Worm (Caenorhabditis elegans) whole organism, L1 larva: Measurements from ENCODE around the gene lin-39.

Experiments used
- C04F5.9 ChIP-seq: sonication (generic microtip); optimal IDR thresholded peaks from 2 replicates; lab custom pipeline; 2016; ENCODE audit warnings: missing genetic modification characterization, missing compliant biosample characterization
- C16A3.4 ChIP-seq: fragments of 150-350 bp; optimal IDR thresholded peaks from 2 replicates; lab custom pipeline; 2014; ENCODE audit warnings: missing biosample characterization, missing genetic modification characterization
- C34B4.2 ChIP-seq: sonication (generic microtip); optimal IDR thresholded peaks from 2 replicates; lab custom pipeline; 2017; ENCODE audit warnings: mild to moderate bottlenecking, missing genetic modification characterization, missing compliant biosample characterization
- Y116A8C.19 ChIP-seq: sonication (generic microtip); optimal IDR thresholded peaks from 2 replicates; lab custom pipeline; 2016; ENCODE audit warnings: missing compliant biosample characterization, missing genetic modification characterization, borderline replicate concordance
- aly-2 ChIP-seq: fragments of 150-350 bp; optimal IDR thresholded peaks from 2 replicates; lab custom pipeline; 2014; ENCODE audit warnings: missing biosample characterization, missing genetic modification characterization
- ama-1 ChIP-seq: fragments of 150-350 bp; optimal IDR thresholded peaks from 2 replicates; lab custom pipeline; 2014
- blmp-1 ChIP-seq: fragments of 150-350 bp; optimal IDR thresholded peaks from 2 replicates; lab custom pipeline; 2014; ENCODE audit warnings: missing biosample characterization, missing genetic modification characterization
- ceh-63 ChIP-seq: fragments of 200-800 bp; sonication (Bioruptor generic); optimal IDR thresholded peaks from 2 replicates; lab custom pipeline; 2018; ENCODE audit warnings: mild to moderate bottlenecking, missing genetic modification characterization, missing compliant biosample characterization
- ceh-90 ChIP-seq: sonication (generic microtip); optimal IDR thresholded peaks from 2 replicates; lab custom pipeline; 2016; ENCODE audit warnings: missing genetic modification characterization, missing compliant biosample characterization
- dpl-1 ChIP-seq, 3 experiments: fragments of 150-350 bp in 2 of 3; sonication (generic microtip) in 1 of 3; optimal IDR thresholded peaks; 2 replicates each; lab custom pipeline; 2014 to 2017; ENCODE audit warnings: missing biosample characterization in 3 of 3, missing genetic modification characterization in 3 of 3, missing genetic modification reagents in 3 of 3
- dsc-1 ChIP-seq: sonication (generic microtip); optimal IDR thresholded peaks from 2 replicates; lab custom pipeline; 2016; ENCODE audit warnings: mild to moderate bottlenecking, missing genetic modification characterization, missing compliant biosample characterization
- efl-1 ChIP-seq, 4 experiments: fragments of 150-350 bp; optimal IDR thresholded peaks in 3 of 4; peaks in 1 of 4; 1 replicate in 1 of 4; 2 replicates in 3 of 4; lab custom pipeline; 2014; ENCODE audit warnings: missing biosample characterization in 2 of 4, missing genetic modification characterization in 2 of 4, missing genetic modification reagents in 2 of 4
- elt-2 ChIP-seq: sonication (generic microtip); optimal IDR thresholded peaks from 2 replicates; lab custom pipeline; 2016; ENCODE audit warnings: missing genetic modification characterization, mild to moderate bottlenecking, inconsistent platforms, missing compliant biosample characterization, missing genetic modification reagents
- elt-3 ChIP-seq, 6 experiments: fragments of 150-350 bp in 1 of 6; sonication (generic microtip); optimal IDR thresholded peaks; 2 replicates each; lab custom pipeline; 2017 to 2018; ENCODE audit warnings: missing biosample characterization in 6 of 6, missing genetic modification characterization in 6 of 6, inconsistent platforms in 1 of 6
- fkh-4 ChIP-seq: sonication (generic microtip); optimal IDR thresholded peaks from 2 replicates; lab custom pipeline; 2016; ENCODE audit warnings: missing compliant biosample characterization, missing genetic modification characterization, borderline replicate concordance
- grh-1 ChIP-seq: fragments of 200-800 bp; sonication (Bioruptor generic); IDR thresholded peaks from 2 replicates; pipeline ENCODE4 v1.3.6; 2022; ENCODE audit warnings: missing genetic modification reagents, missing genetic modification characterization, missing compliant biosample characterization
- hlh-17 ChIP-seq: fragments of 200-800 bp; sonication (Bioruptor generic); optimal IDR thresholded peaks from 2 replicates; lab custom pipeline; 2018; ENCODE audit warnings: missing genetic modification characterization, mild to moderate bottlenecking, missing compliant biosample characterization, moderate library complexity, borderline replicate concordance
- hlh-4 ChIP-seq: sonication (generic microtip); optimal IDR thresholded peaks from 2 replicates; lab custom pipeline; 2016; ENCODE audit warnings: mild to moderate bottlenecking, missing genetic modification characterization, missing compliant biosample characterization
- irx-1 ChIP-seq: sonication (generic microtip); optimal IDR thresholded peaks from 2 replicates; lab custom pipeline; 2016; ENCODE audit warnings: missing genetic modification characterization, missing compliant biosample characterization
- isw-1 ChIP-seq: fragments of 200-800 bp; sonication (Bioruptor generic); IDR thresholded peaks from 2 replicates; pipeline ENCODE4 v1.3.6; 2022; ENCODE audit warnings: missing genetic modification characterization, missing compliant biosample characterization
- lin-13 ChIP-seq: fragments of 150-350 bp; optimal IDR thresholded peaks from 2 replicates; lab custom pipeline; 2014; ENCODE audit warnings: missing biosample characterization, missing genetic modification reagents, missing genetic modification characterization
- lin-14 ChIP-seq: fragments of 200-800 bp; sonication (Bioruptor generic); optimal IDR thresholded peaks from 2 replicates; lab custom pipeline; 2018; ENCODE audit warnings: mild to moderate bottlenecking, missing genetic modification characterization, moderate library complexity, missing compliant biosample characterization
- lin-39 ChIP-seq: fragments of 150-350 bp; optimal IDR thresholded peaks from 2 replicates; lab custom pipeline; 2014; ENCODE audit warnings: missing biosample characterization, missing genetic modification reagents, missing genetic modification characterization
- lir-3 ChIP-seq: sonication (generic microtip); optimal IDR thresholded peaks from 2 replicates; lab custom pipeline; 2016; ENCODE audit warnings: mild to moderate bottlenecking, missing genetic modification characterization, moderate library complexity, missing compliant biosample characterization; ENCODE audit not compliant: poor library complexity
- lsy-2 ChIP-seq, 2 experiments: fragments of 150-350 bp; optimal IDR thresholded peaks; 2 replicates each; lab custom pipeline; 2014; ENCODE audit warnings: missing biosample characterization in 2 of 2, missing genetic modification characterization in 2 of 2
- mab-9 ChIP-seq: fragments of 200-800 bp; sonication (Bioruptor generic); IDR thresholded peaks from 2 replicates; pipeline ENCODE4 v1.3.6; 2022; ENCODE audit warnings: missing genetic modification reagents, missing genetic modification characterization, missing compliant biosample characterization
- mdl-1 ChIP-seq, 2 experiments: fragments of 150-350 bp; optimal IDR thresholded peaks; 2 replicates each; lab custom pipeline; 2014 to 2017; ENCODE audit warnings: missing biosample characterization in 2 of 2, missing genetic modification characterization in 2 of 2, inconsistent platforms in 1 of 2
- nhr-11 ChIP-seq: fragments of 150-350 bp; optimal IDR thresholded peaks from 2 replicates; lab custom pipeline; 2014; ENCODE audit warnings: missing biosample characterization, missing genetic modification characterization
- nhr-19 ChIP-seq: fragments of 200-800 bp; sonication (Bioruptor generic); conservative IDR thresholded peaks from 2 replicates; pipeline ENCODE4 v1.3.6; 2022; ENCODE audit warnings: missing genetic modification characterization, missing compliant biosample characterization
- nhr-28 ChIP-seq: fragments of 150-350 bp; optimal IDR thresholded peaks from 2 replicates; lab custom pipeline; 2014; ENCODE audit warnings: missing biosample characterization, missing genetic modification characterization
- nhr-47 ChIP-seq: sonication (generic microtip); optimal IDR thresholded peaks from 2 replicates; lab custom pipeline; 2016; ENCODE audit warnings: mild to moderate bottlenecking, missing genetic modification characterization, moderate library complexity, missing compliant biosample characterization
- nhr-71 ChIP-seq: sonication (generic microtip); optimal IDR thresholded peaks from 2 replicates; lab custom pipeline; 2016; ENCODE audit warnings: mild to moderate bottlenecking, missing genetic modification characterization, moderate library complexity, missing compliant biosample characterization
- nhr-76 ChIP-seq: sonication (generic microtip); optimal IDR thresholded peaks from 2 replicates; lab custom pipeline; 2017; ENCODE audit warnings: missing biosample characterization, missing genetic modification characterization
- pag-3 ChIP-seq: sonication (generic microtip); optimal IDR thresholded peaks from 2 replicates; lab custom pipeline; 2017; ENCODE audit warnings: missing genetic modification characterization, mild to moderate bottlenecking, missing compliant biosample characterization, antibody characterized with exemption, borderline replicate concordance; ENCODE audit not compliant: insufficient read depth
- pqm-1 ChIP-seq: sonication (generic microtip); optimal IDR thresholded peaks from 3 replicates; lab custom pipeline; 2017; ENCODE audit warnings: missing biosample characterization, missing genetic modification characterization
- rnt-1 ChIP-seq: sonication (generic microtip); optimal IDR thresholded peaks from 2 replicates; lab custom pipeline; 2016; ENCODE audit warnings: mild to moderate bottlenecking, missing genetic modification characterization, moderate library complexity, missing compliant biosample characterization
- skn-1 ChIP-seq: fragments of 150-350 bp; optimal IDR thresholded peaks from 2 replicates; lab custom pipeline; 2014; ENCODE audit warnings: missing biosample characterization, missing genetic modification characterization
- snpc-4 ChIP-seq: fragments of 150-350 bp; optimal IDR thresholded peaks from 2 replicates; lab custom pipeline; 2014; ENCODE audit warnings: missing biosample characterization, missing genetic modification characterization
- snu-23 ChIP-seq: sonication (generic microtip); optimal IDR thresholded peaks from 2 replicates; lab custom pipeline; 2016; ENCODE audit warnings: missing genetic modification characterization, missing compliant biosample characterization
- sox-4 ChIP-seq: sonication (generic microtip); optimal IDR thresholded peaks from 2 replicates; lab custom pipeline; 2016; ENCODE audit warnings: missing genetic modification characterization, missing compliant biosample characterization
- swsn-7 ChIP-seq: sonication (generic microtip); optimal IDR thresholded peaks from 2 replicates; lab custom pipeline; 2016; ENCODE audit warnings: missing genetic modification characterization, missing compliant biosample characterization
- tbx-2 ChIP-seq: sonication (generic microtip); optimal IDR thresholded peaks from 2 replicates; lab custom pipeline; 2016; ENCODE audit warnings: missing genetic modification characterization, missing compliant biosample characterization
- unc-130 ChIP-seq: fragments of 150-350 bp; optimal IDR thresholded peaks from 2 replicates; lab custom pipeline; 2017; ENCODE audit warnings: missing biosample characterization, missing genetic modification characterization, inconsistent platforms
- vab-15 ChIP-seq: sonication (generic microtip); optimal IDR thresholded peaks from 2 replicates; lab custom pipeline; 2017; ENCODE audit warnings: missing genotype, mild to moderate bottlenecking, missing genetic modification characterization, missing compliant biosample characterization
- xbp-1 ChIP-seq: sonication (generic microtip); optimal IDR thresholded peaks from 2 replicates; lab custom pipeline; 2016; ENCODE audit warnings: missing genetic modification characterization, missing compliant biosample characterization
- zag-1 ChIP-seq: fragments of 150-350 bp; optimal IDR thresholded peaks from 2 replicates; lab custom pipeline; 2014; ENCODE audit warnings: missing biosample characterization, missing genetic modification characterization
- zip-4 ChIP-seq: fragments of 200-800 bp; sonication (Bioruptor generic); optimal IDR thresholded peaks from 2 replicates; lab custom pipeline; 2018; ENCODE audit warnings: mild to moderate bottlenecking, missing genetic modification characterization, moderate library complexity, missing compliant biosample characterization

Gene lin-39

DNA sequence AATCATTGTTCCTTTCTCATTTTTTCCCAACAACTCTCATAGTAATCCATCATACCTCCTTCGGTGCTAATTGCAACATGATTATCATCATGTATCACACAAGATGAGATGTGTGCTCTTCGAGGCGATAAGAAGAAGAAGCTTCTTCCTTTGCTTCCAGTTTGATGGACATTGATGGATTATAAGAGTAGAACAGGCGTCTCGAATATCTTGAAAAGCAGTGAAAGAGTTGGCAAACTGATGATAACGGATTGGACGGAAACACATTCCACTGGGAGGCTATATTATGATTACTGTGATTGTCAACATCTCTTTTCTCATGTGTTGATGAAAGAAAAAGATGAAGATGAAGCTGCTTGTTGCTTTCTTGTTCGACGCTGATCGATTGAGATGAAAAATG is 23.4 kb upstream of the lin-39 start:
- peak; percentile 72 for TF ChIP-seq nhr-71 (tag; lab: Kevin White, UChicago)
- TF ChIP-seq unc-130 (tag; lab: Kevin White, UChicago), result no peak
- TF ChIP-seq ceh-63, result no peak
- TF ChIP-seq lsy-2 (tag; optimal IDR thresholded peaks at IDR 0.05; lab: Kevin White, UChicago), result peak; percentile 45 to 60
- peak; percentile 48 for TF ChIP-seq tbx-2 (tag; lab: Kevin White, UChicago)
- TF ChIP-seq snu-23 (GFP tag; lab: Kevin White, UChicago), result peak; percentile 18
- TF ChIP-seq efl-1 (optimal IDR thresholded peaks at IDR 0.05; lab: Kevin White, UChicago), result peak; percentile 8 to 15
- no peak for TF ChIP-seq efl-1 (GFP tag; optimal IDR thresholded peaks at IDR 0.05 in 1 of 2; lab: Kevin White, UChicago)
- peak; percentile 67 for TF ChIP-seq rnt-1 (tag; lab: Kevin White, UChicago)
- no peak for TF ChIP-seq C04F5.9
- TF ChIP-seq isw-1 (GFP tag; lab: Robert Waterston, UW), result no peak
- peak; percentile 34 for TF ChIP-seq nhr-19 (GFP tag; lab: Robert Waterston, UW)
- peak; percentile 87 for TF ChIP-seq lin-14
- TF ChIP-seq lin-39, result peak; percentile 56
- no peak for TF ChIP-seq C16A3.4 (tag; lab: Kevin White, UChicago)
- peak; percentile 29 for TF ChIP-seq irx-1 (tag; lab: Kevin White, UChicago)
- no peak for TF ChIP-seq nhr-47 (tag; lab: Kevin White, UChicago)
- TF ChIP-seq Y116A8C.19 (tag; lab: Kevin White, UChicago), result no peak
- peak; percentile 5 for TF ChIP-seq swsn-7 (tag; lab: Kevin White, UChicago)
- no peak for TF ChIP-seq hlh-4 (tag; lab: Kevin White, UChicago)
- TF ChIP-seq skn-1 (tag; lab: Kevin White, UChicago), result no peak
- TF ChIP-seq nhr-11 (tag; lab: Kevin White, UChicago), result no peak
- no peak for TF ChIP-seq grh-1
- TF ChIP-seq fkh-4 (tag; lab: Kevin White, UChicago), result no peak
- TF ChIP-seq xbp-1 (tag; lab: Kevin White, UChicago), result no peak
- TF ChIP-seq dsc-1 (tag; lab: Kevin White, UChicago), result no peak

DNA sequence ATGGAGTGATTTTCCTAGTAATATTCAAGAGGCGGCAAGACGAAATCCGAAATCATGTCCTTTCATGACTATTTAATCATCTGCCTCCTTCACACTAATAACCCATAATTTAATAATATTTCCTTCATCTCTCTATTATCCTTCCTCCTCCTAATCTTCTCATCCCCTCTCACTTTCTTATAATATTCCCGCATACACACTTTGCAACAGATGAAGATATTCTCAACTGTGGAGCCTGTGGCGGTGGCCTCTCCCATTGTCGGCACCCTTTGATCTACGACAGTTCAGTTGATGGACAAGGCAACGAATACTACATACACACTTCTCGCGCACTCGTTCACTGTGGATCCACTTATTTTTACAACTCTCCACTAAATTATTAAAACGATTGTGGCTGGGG is 22.2 kb upstream of the lin-39 start:
- TF ChIP-seq ama-1, result no peak
- no peak for TF ChIP-seq snu-23 (GFP tag; lab: Kevin White, UChicago)
- TF ChIP-seq grh-1, result no peak
- TF ChIP-seq nhr-11 (tag; lab: Kevin White, UChicago), result no peak
- TF ChIP-seq pqm-1 (tag; lab: Kevin White, UChicago), result no peak
- no peak for TF ChIP-seq snpc-4 (tag; lab: Kevin White, UChicago)
- TF ChIP-seq pag-3, result no peak
- TF ChIP-seq nhr-76, result no peak
- no peak for TF ChIP-seq skn-1 (tag; lab: Kevin White, UChicago)
- no peak for TF ChIP-seq aly-2 (tag; lab: Kevin White, UChicago)
- no peak for TF ChIP-seq nhr-28 (tag; lab: Kevin White, UChicago)
- no peak for TF ChIP-seq mdl-1 (tag; optimal IDR thresholded peaks at IDR 0.05; lab: Kevin White, UChicago)
- TF ChIP-seq fkh-4 (tag; lab: Kevin White, UChicago), result no peak
- TF ChIP-seq elt-2, result no peak
- no peak for TF ChIP-seq C34B4.2 (tag; lab: Kevin White, UChicago)
- TF ChIP-seq, all 84 proteins: peak for 0

DNA sequence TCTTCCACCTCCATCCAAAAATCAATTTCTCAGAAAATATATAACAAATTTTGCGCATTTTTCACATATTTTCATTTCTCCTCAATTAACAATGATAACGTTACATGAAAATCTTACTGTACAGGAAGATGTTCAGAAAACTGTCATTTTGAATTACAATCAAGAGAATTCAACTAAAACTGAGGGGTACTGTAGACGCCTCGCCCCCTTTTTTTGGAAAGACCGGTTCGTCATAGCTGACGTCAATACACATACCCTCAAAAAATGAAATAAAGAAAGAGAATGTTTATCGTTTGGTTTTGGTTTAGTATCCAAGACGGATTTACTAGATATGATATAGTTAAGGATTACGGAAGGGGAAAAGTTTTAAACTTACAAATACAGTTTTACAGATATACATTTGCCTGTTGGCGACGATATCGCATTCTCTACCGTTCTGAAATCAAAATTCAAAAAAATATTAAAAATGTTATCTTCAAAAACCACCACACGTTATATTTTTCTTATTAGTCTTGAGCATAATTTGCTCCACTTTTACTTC is 21.6 kb upstream of the lin-39 start:
- no peak for TF ChIP-seq zip-4 (GFP tag; lab: Kevin White, UChicago)
- TF ChIP-seq Y116A8C.19 (tag; lab: Kevin White, UChicago), result no peak
- TF ChIP-seq vab-15, result no peak
- TF ChIP-seq sox-4 (tag; lab: Kevin White, UChicago), result no peak
- TF ChIP-seq zag-1 (tag; lab: Kevin White, UChicago), result no peak
- TF ChIP-seq hlh-17, result no peak
- TF ChIP-seq mab-9, result no peak
- TF ChIP-seq ceh-90 (tag; lab: Kevin White, UChicago), result no peak
- TF ChIP-seq mdl-1 (tag; optimal IDR thresholded peaks at IDR 0.05; lab: Kevin White, UChicago), result no peak
- TF ChIP-seq nhr-76, result no peak
- no peak for TF ChIP-seq lir-3
- TF ChIP-seq snu-23 (GFP tag; lab: Kevin White, UChicago), result peak; percentile 25
- TF ChIP-seq nhr-28 (tag; lab: Kevin White, UChicago), result no peak
- peak; percentile 70 for TF ChIP-seq blmp-1 (tag; lab: Kevin White, UChicago)
- no peak for TF ChIP-seq tbx-2 (tag; lab: Kevin White, UChicago)
- peak in 2 of 6 experiments; percentile 25 to 36 for TF ChIP-seq elt-3 (tag; optimal IDR thresholded peaks at IDR 0.05; lab: Kevin White, UChicago)
- peak; percentile 49 for TF ChIP-seq grh-1
- TF ChIP-seq nhr-47 (tag; lab: Kevin White, UChicago), result no peak
- TF ChIP-seq lin-13 (GFP tag; lab: Kevin White, UChicago), result no peak
- TF ChIP-seq dpl-1 (GFP tag; optimal IDR thresholded peaks at IDR 0.05; lab: Kevin White, UChicago), result no peak
- peak; percentile 5 for TF ChIP-seq lin-14
